Fruit fly (Drosophila melanogaster) whole organism, embryonic: ENCODE data around the gene Cyp303a1.

Source experiments
- B-H2 ChIP-seq: fragments of 200-800 bp; sonication (Bioruptor generic); optimal IDR thresholded peaks from 2 replicates; lab custom pipeline; 2018; ENCODE audit warnings: missing biosample characterization, mild to moderate bottlenecking, missing genetic modification characterization
- Bgb ChIP-seq: fragments of 200-800 bp; sonication (Bioruptor generic); IDR thresholded peaks from 2 replicates; pipeline ENCODE4 v1.3.6; 2022; ENCODE audit warnings: missing biosample characterization, missing genetic modification characterization; ENCODE audit not compliant: partially characterized antibody
- CG10147 ChIP-seq: fragments of 200-800 bp; sonication (Bioruptor generic); optimal IDR thresholded peaks from 2 replicates; lab custom pipeline; 2019; ENCODE audit warnings: missing biosample characterization, mild to moderate bottlenecking, missing genetic modification characterization, moderate library complexity
- CG12155 ChIP-seq: fragments of 200-800 bp; sonication (Bioruptor generic); optimal IDR thresholded peaks from 3 replicates; lab custom pipeline; 2016; ENCODE audit warnings: missing biosample characterization, missing genetic modification characterization
- CG12659 ChIP-seq: fragments of 200-800 bp; sonication (Bioruptor generic); optimal IDR thresholded peaks from 3 replicates; lab custom pipeline; 2017; ENCODE audit warnings: mild to moderate bottlenecking, missing biosample characterization, missing genetic modification reagents, missing genetic modification characterization
- CG12769 ChIP-seq: fragments of 200-800 bp; sonication (Bioruptor generic); optimal IDR thresholded peaks from 2 replicates; lab custom pipeline; 2019; ENCODE audit warnings: missing biosample characterization, mild to moderate bottlenecking, missing genetic modification characterization, moderate library complexity
- CG13424 ChIP-seq: fragments of 200-800 bp; sonication (Bioruptor generic); optimal IDR thresholded peaks from 2 replicates; lab custom pipeline; 2019; ENCODE audit warnings: missing biosample characterization, mild to moderate bottlenecking, missing genetic modification characterization, moderate library complexity
- CG13624 ChIP-seq: fragments of 200-800 bp; sonication (Bioruptor generic); optimal IDR thresholded peaks from 2 replicates; lab custom pipeline; 2016; ENCODE audit warnings: missing biosample characterization, missing genetic modification characterization
- CG13775 ChIP-seq: fragments of 200-800 bp; sonication (Bioruptor generic); optimal IDR thresholded peaks from 3 replicates; lab custom pipeline; 2017; ENCODE audit warnings: missing biosample characterization, mild to moderate bottlenecking, missing genetic modification characterization
- CG15269 ChIP-seq: fragments of 200-800 bp; sonication (Bioruptor generic); optimal IDR thresholded peaks from 2 replicates; lab custom pipeline; 2018; ENCODE audit warnings: missing biosample characterization, mild to moderate bottlenecking, missing genetic modification characterization, moderate library complexity
- CG1603 ChIP-seq: fragments of 200-800 bp; sonication (Bioruptor generic); optimal IDR thresholded peaks from 2 replicates; lab custom pipeline; 2019; ENCODE audit warnings: missing biosample characterization, mild to moderate bottlenecking, missing genetic modification characterization, moderate library complexity
- CG2120 ChIP-seq: fragments of 200-800 bp; sonication (Bioruptor generic); optimal IDR thresholded peaks from 3 replicates; lab custom pipeline; 2016; ENCODE audit warnings: missing biosample characterization, missing genetic modification characterization
- CG2678 ChIP-seq: fragments of 200-800 bp; sonication (Bioruptor generic); optimal IDR thresholded peaks from 3 replicates; lab custom pipeline; 2019; ENCODE audit warnings: missing biosample characterization, mild to moderate bottlenecking, missing genetic modification characterization, moderate library complexity
- CG2889 ChIP-seq: fragments of 200-800 bp; sonication (Bioruptor generic); IDR thresholded peaks from 3 replicates; pipeline ENCODE4 v1.3.6; 2022; ENCODE audit warnings: missing biosample characterization, missing genetic modification characterization
- CG31388 ChIP-seq: fragments of 200-800 bp; sonication (Bioruptor generic); optimal IDR thresholded peaks from 2 replicates; lab custom pipeline; 2016; ENCODE audit warnings: missing biosample characterization, missing genetic modification characterization
- CG32532 ChIP-seq: fragments of 200-800 bp; sonication (Bioruptor generic); IDR thresholded peaks from 2 replicates; pipeline ENCODE4 v1.3.6; 2022; ENCODE audit warnings: missing biosample characterization, missing genetic modification characterization
- CG33557 ChIP-seq: fragments of 200-800 bp; sonication (Bioruptor generic); optimal IDR thresholded peaks from 2 replicates; lab custom pipeline; 2019; ENCODE audit warnings: missing biosample characterization, mild to moderate bottlenecking, missing genetic modification characterization, moderate library complexity
- CG4328 ChIP-seq: fragments of 200-800 bp; sonication (Bioruptor generic); optimal IDR thresholded peaks from 3 replicates; lab custom pipeline; 2017; ENCODE audit warnings: missing biosample characterization, missing genetic modification reagents, missing genetic modification characterization
- CG4424 ChIP-seq: fragments of 200-800 bp; sonication (Bioruptor generic); optimal IDR thresholded peaks from 3 replicates; lab custom pipeline; 2016; ENCODE audit warnings: missing biosample characterization, missing genetic modification characterization
- CG7839 ChIP-seq: fragments of 200-800 bp; sonication (Bioruptor generic); optimal IDR thresholded peaks from 3 replicates; lab custom pipeline; 2018; ENCODE audit warnings: missing biosample characterization, mild to moderate bottlenecking, missing genetic modification characterization, moderate library complexity
- CG7928 ChIP-seq: fragments of 200-800 bp; sonication (Bioruptor generic); optimal IDR thresholded peaks from 2 replicates; lab custom pipeline; 2017; ENCODE audit warnings: missing biosample characterization, mild to moderate bottlenecking, missing genetic modification characterization
- CG8924 ChIP-seq: fragments of 200-800 bp; optimal IDR thresholded peaks from 3 replicates; lab custom pipeline; 2019; ENCODE audit warnings: missing biosample characterization, mild to moderate bottlenecking, missing genetic modification characterization, moderate library complexity
- CG9932 ChIP-seq: fragments of 200-800 bp; sonication (Bioruptor generic); IDR thresholded peaks from 2 replicates; pipeline ENCODE4 v1.3.6; 2022; ENCODE audit warnings: missing biosample characterization, missing genetic modification characterization
- Camta ChIP-seq: fragments of 200-800 bp; sonication (Bioruptor generic); optimal IDR thresholded peaks from 2 replicates; lab custom pipeline; 2016; ENCODE audit warnings: missing biosample characterization, missing genetic modification characterization
- CoRest ChIP-seq: fragments of 200-800 bp; sonication (Bioruptor generic); optimal IDR thresholded peaks from 3 replicates; lab custom pipeline; 2018; ENCODE audit warnings: missing biosample characterization, mild to moderate bottlenecking, missing genetic modification characterization, moderate library complexity
- Dbx ChIP-seq: fragments of 200-800 bp; sonication (Bioruptor generic); IDR thresholded peaks from 3 replicates; pipeline ENCODE4 v1.3.6; 2022; ENCODE audit warnings: missing biosample characterization, missing genetic modification characterization
- E2f2 ChIP-seq: fragments of 200-800 bp; sonication (Bioruptor generic); IDR thresholded peaks from 2 replicates; pipeline ENCODE4 v1.3.6; 2022; ENCODE audit warnings: missing biosample characterization, missing genetic modification characterization
- Ets97D ChIP-seq: fragments of 200-800 bp; sonication (Bioruptor generic); optimal IDR thresholded peaks from 3 replicates; lab custom pipeline; 2016; ENCODE audit warnings: missing biosample characterization, missing genetic modification characterization
- Mrtf ChIP-seq: fragments of 200-800 bp; sonication (Bioruptor generic); IDR thresholded peaks from 3 replicates; pipeline ENCODE4 v1.3.6; 2022; ENCODE audit warnings: missing biosample characterization, missing genetic modification characterization
- PHDP ChIP-seq: fragments of 200-800 bp; sonication (Bioruptor generic); optimal IDR thresholded peaks from 3 replicates; lab custom pipeline; 2018; ENCODE audit warnings: missing biosample characterization, mild to moderate bottlenecking, missing genetic modification characterization, moderate library complexity
- Ssrp ChIP-seq: fragments of 200-800 bp; sonication (Bioruptor generic); optimal IDR thresholded peaks from 2 replicates; lab custom pipeline; 2018; ENCODE audit warnings: missing biosample characterization, mild to moderate bottlenecking, missing genetic modification characterization, moderate library complexity
- YL-1 ChIP-seq: fragments of 200-800 bp; sonication (Bioruptor generic); optimal IDR thresholded peaks from 3 replicates; lab custom pipeline; 2017; ENCODE audit warnings: missing biosample characterization, mild to moderate bottlenecking, missing genetic modification characterization
- ac ChIP-seq: fragments of 200-800 bp; sonication (Bioruptor generic); optimal IDR thresholded peaks from 3 replicates; lab custom pipeline; 2017; ENCODE audit warnings: missing biosample characterization, mild to moderate bottlenecking, missing genetic modification characterization
- bab2 ChIP-seq: fragments of 200-800 bp; sonication (Bioruptor generic); optimal IDR thresholded peaks from 2 replicates; lab custom pipeline; 2016; ENCODE audit warnings: missing biosample characterization, missing genetic modification characterization
- cad ChIP-seq: fragments of >200 bp; optimal IDR thresholded peaks from 2 replicates; lab custom pipeline; 2017; ENCODE audit warnings: missing biosample characterization, missing genetic modification characterization
- cas ChIP-seq: fragments of 200-800 bp; sonication (Bioruptor generic); IDR thresholded peaks from 2 replicates; pipeline ENCODE4 v1.3.6; 2022; ENCODE audit warnings: missing biosample characterization, missing genetic modification characterization
- corto ChIP-seq: fragments of 200-800 bp; sonication (Bioruptor generic); optimal IDR thresholded peaks from 2 replicates; lab custom pipeline; 2016; ENCODE audit warnings: missing biosample characterization, mild to moderate bottlenecking, missing genetic modification characterization, moderate library complexity
- ems ChIP-seq: fragments of 200-800 bp; sonication (Bioruptor generic); optimal IDR thresholded peaks from 3 replicates; lab custom pipeline; 2016; ENCODE audit warnings: missing biosample characterization, missing genetic modification characterization
- ftz-f1 ChIP-seq: fragments of 200-800 bp; sonication (Bioruptor generic); optimal IDR thresholded peaks from 2 replicates; lab custom pipeline; 2016; ENCODE audit warnings: missing biosample characterization, missing genetic modification characterization
- grau ChIP-seq: fragments of 200-800 bp; optimal IDR thresholded peaks from 3 replicates; lab custom pipeline; 2019; ENCODE audit warnings: missing biosample characterization, mild to moderate bottlenecking, missing genetic modification characterization, moderate library complexity
- gsb-n ChIP-seq: fragments of 200-800 bp; sonication (Bioruptor generic); optimal IDR thresholded peaks from 3 replicates; lab custom pipeline; 2018; ENCODE audit warnings: missing biosample characterization, mild to moderate bottlenecking, missing genetic modification characterization
- her ChIP-seq: fragments of 200-800 bp; sonication (Bioruptor generic); optimal IDR thresholded peaks from 2 replicates; lab custom pipeline; 2016; ENCODE audit warnings: missing biosample characterization, missing genetic modification characterization
- hth ChIP-seq: fragments of >200 bp; optimal IDR thresholded peaks from 2 replicates; lab custom pipeline; 2017; ENCODE audit warnings: inconsistent platforms
- lbe ChIP-seq: fragments of 200-800 bp; sonication (Bioruptor generic); optimal IDR thresholded peaks from 2 replicates; lab custom pipeline; 2016; ENCODE audit warnings: missing biosample characterization, mild to moderate bottlenecking, missing genetic modification characterization
- lmd ChIP-seq: fragments of 200-800 bp; sonication (Bioruptor generic); IDR thresholded peaks from 2 replicates; pipeline ENCODE4 v1.3.6; 2022; ENCODE audit warnings: missing biosample characterization, missing genetic modification characterization
- nau ChIP-seq: fragments of 200-800 bp; sonication (Bioruptor generic); optimal IDR thresholded peaks from 3 replicates; lab custom pipeline; 2017; ENCODE audit warnings: missing biosample characterization, mild to moderate bottlenecking, missing genetic modification characterization, missing genetic modification reagents
- oc ChIP-seq: fragments of 200-800 bp; sonication (Bioruptor generic); optimal IDR thresholded peaks from 2 replicates; lab custom pipeline; 2018; ENCODE audit warnings: missing biosample characterization, mild to moderate bottlenecking, missing genetic modification characterization, moderate library complexity
- sisA ChIP-seq: fragments of 200-800 bp; sonication (Bioruptor generic); IDR thresholded peaks from 2 replicates; pipeline ENCODE4 v1.3.6; 2022; ENCODE audit warnings: missing biosample characterization, missing genetic modification characterization
- sug ChIP-seq: fragments of 200-800 bp; optimal IDR thresholded peaks from 2 replicates; lab custom pipeline; 2019; ENCODE audit warnings: missing biosample characterization, mild to moderate bottlenecking, missing genetic modification characterization, moderate library complexity
- tap ChIP-seq: fragments of 200-800 bp; optimal IDR thresholded peaks from 3 replicates; lab custom pipeline; 2019; ENCODE audit warnings: missing biosample characterization, mild to moderate bottlenecking, missing genetic modification characterization, moderate library complexity
- unc-4 ChIP-seq: fragments of 200-800 bp; sonication (Bioruptor generic); IDR thresholded peaks from 2 replicates; pipeline ENCODE4 v1.3.6; 2022; ENCODE audit warnings: missing biosample characterization, missing genetic modification characterization; ENCODE audit not compliant: partially characterized antibody

Cyp303a1 gene

DNA sequence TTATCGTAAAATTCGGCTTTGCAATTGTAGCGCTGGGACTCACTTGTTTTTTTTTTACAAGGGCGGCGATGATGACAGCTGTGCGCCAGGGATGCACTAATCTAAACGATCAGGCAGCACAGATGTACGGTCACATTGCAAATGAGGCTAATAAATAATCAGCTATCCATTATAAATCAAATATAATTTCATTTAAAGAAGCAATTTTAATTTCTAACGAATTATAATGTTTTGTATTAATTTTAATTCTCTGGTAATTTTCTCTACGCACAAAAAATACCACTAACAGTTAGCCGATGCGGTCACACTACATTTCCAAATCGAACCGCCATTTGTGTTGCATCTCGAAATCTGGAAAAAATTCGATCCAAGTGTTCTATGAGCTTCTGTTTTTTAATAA lies 16.7 kb downstream of the Cyp303a1 start, which contains the start of the genes cni and fzy (continued):
- TF ChIP-seq CoRest (tag; lab: Kevin White, UChicago) (peak; percentile 49), tap (tag; lab: Kevin White, UChicago) (no peak), corto (peak; percentile 51), ems (GFP tag; lab: Kevin White, UChicago) (no peak), CG13424 (tag; lab: Kevin White, UChicago) (peak; percentile 8), CG12659 (GFP tag; lab: Kevin White, UChicago) (peak; percentile 74), YL-1 (GFP tag; lab: Kevin White, UChicago) (peak; percentile 83), B-H2 (GFP tag; lab: Kevin White, UChicago) (no peak), CG31388 (GFP tag; lab: Kevin White, UChicago) (no peak), her (GFP tag; lab: Kevin White, UChicago) (no peak), CG2678 (peak; percentile 23), CG8924 (tag; lab: Kevin White, UChicago) (peak; percentile 35), CG33557 (GFP tag; lab: Kevin White, UChicago) (peak; percentile 23), nau (no peak), CG2120 (GFP tag; lab: Kevin White, UChicago) (peak; percentile 42), Ets97D (GFP tag; lab: Kevin White, UChicago) (peak; percentile 73), Ssrp (tag; lab: Kevin White, UChicago) (peak; percentile 3), PHDP (peak; percentile 8), cas (GFP tag; lab: Robert Waterston, UW) (no peak), CG13775 (GFP tag; lab: Kevin White, UChicago) (peak; percentile 45), CG12769 (tag; lab: Kevin White, UChicago) (no peak), Mrtf (no peak), sisA (GFP tag; lab: Robert Waterston, UW) (peak; percentile 39; the same call in 1 of the 2 replicates), CG2889 (no peak), CG12155 (GFP tag; lab: Kevin White, UChicago) (peak; percentile 37), unc-4 (peak; percentile 37; the same call in 1 of the 2 replicates), CG13624 (peak; percentile 11), CG15269 (tag; lab: Kevin White, UChicago) (no peak), sug (tag; lab: Kevin White, UChicago) (peak; percentile 32), lmd (GFP tag; lab: Robert Waterston, UW) (no peak), cad (GFP tag; lab: Kevin White, UChicago) (no peak), gsb-n (tag; lab: Kevin White, UChicago) (peak; percentile 40), CG7928 (GFP tag; lab: Kevin White, UChicago) (peak; percentile 97), CG4328 (GFP tag; lab: Kevin White, UChicago) (no peak), grau (tag; lab: Kevin White, UChicago) (peak; percentile 32), CG7839 (tag; lab: Kevin White, UChicago) (no peak), bab2 (peak; percentile 23), ftz-f1 (GFP tag; lab: Kevin White, UChicago) (peak; percentile 93), E2f2 (GFP tag; lab: Robert Waterston, UW) (peak; percentile 93), CG9932 (GFP tag; lab: Robert Waterston, UW) (no peak), Bgb (GFP tag; lab: Robert Waterston, UW) (0 out of 2 replicates have a peak, but pooled peaks have one; percentile 16), lbe (GFP tag; lab: Kevin White, UChicago) (peak; percentile 52), CG32532 (0 out of 2 replicates have a peak, but pooled peaks have one; percentile 15), CG1603 (tag; lab: Kevin White, UChicago) (peak; percentile 77), Dbx (GFP tag; lab: Robert Waterston, UW) (0 out of 3 replicates have a peak, but pooled peaks have one; percentile 32), hth (lab: Kevin White, UChicago) (no peak), CG4424 (GFP tag; lab: Kevin White, UChicago) (peak; percentile 42), CG10147 (GFP tag; lab: Kevin White, UChicago) (peak; percentile 18), oc (tag; lab: Kevin White, UChicago) (no peak), ac (no peak), Camta (GFP tag; lab: Kevin White, UChicago) (peak; percentile 22)
